Fruit fly (Drosophila melanogaster): ENCODE results near the gene mEFG1.

Gene mEFG1

dm6 chr2L:7254712-7255183 is 31.9 kb upstream of the mEFG1 start:
- TF ChIP-seq insv (optimal IDR thresholded peaks at IDR 0.05) (no peak), h (optimal IDR thresholded peaks at IDR 0.05) (no peak), Myc (optimal IDR thresholded peaks at IDR 0.05) (no peak), Sin3A (optimal IDR thresholded peaks at IDR 0.05) (no peak), ttk (optimal IDR thresholded peaks at IDR 0.05) (no peak), psq (optimal IDR thresholded peaks at IDR 0.05) (no peak)

dm6 chr2L:7252882-7253281 is 30.0 kb upstream of the mEFG1 start, which contains the start of gene CG13786:
Gene CG13786, minus strand, starts transcription at chr2L:7252982.
- TF ChIP-seq h (optimal IDR thresholded peaks at IDR 0.05) (no peak), Myc (optimal IDR thresholded peaks at IDR 0.05) (no peak), Sin3A (optimal IDR thresholded peaks at IDR 0.05) (no peak), insv (optimal IDR thresholded peaks at IDR 0.05) (no peak), ttk (optimal IDR thresholded peaks at IDR 0.05) (no peak), psq (optimal IDR thresholded peaks at IDR 0.05) (no peak)

- TF ChIP-seq h (optimal IDR thresholded peaks at IDR 0.05), result no peak
- no peak for TF ChIP-seq psq (optimal IDR thresholded peaks at IDR 0.05)
- no peak for TF ChIP-seq ttk (optimal IDR thresholded peaks at IDR 0.05)
- TF ChIP-seq insv (optimal IDR thresholded peaks at IDR 0.05), result no peak
- TF ChIP-seq Sin3A (optimal IDR thresholded peaks at IDR 0.05), result no peak
- no peak for TF ChIP-seq Myc (optimal IDR thresholded peaks at IDR 0.05)
Measured at dm6 chr2L:7249293-7249819, 26.5 kb upstream of the mEFG1 start, which contains the start of gene Ndae1. Gene Ndae1, minus strand, starts transcription at chr2L:7249343.

DNA sequence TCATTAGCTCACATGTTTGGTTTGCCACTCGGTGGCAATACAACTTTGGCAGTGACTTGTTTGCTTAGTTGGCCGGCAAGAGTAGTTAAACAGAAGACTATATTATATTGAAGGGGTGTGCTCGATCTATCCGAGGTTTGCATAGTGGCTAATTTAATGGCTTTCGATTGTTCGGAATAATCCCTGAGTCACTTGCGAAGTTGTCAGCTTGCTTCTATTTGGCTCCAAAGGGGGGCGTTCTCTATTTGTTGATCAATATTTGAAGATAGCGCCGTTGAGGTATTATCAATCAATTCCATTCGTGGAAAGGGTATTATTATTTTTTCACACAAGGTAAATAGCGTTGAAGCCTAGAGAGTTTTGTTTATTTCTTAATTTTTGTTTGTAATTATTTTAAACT is 25.2 kb upstream of the mEFG1 start:
- no peak for TF ChIP-seq Myc (optimal IDR thresholded peaks at IDR 0.05)
- TF ChIP-seq ttk (optimal IDR thresholded peaks at IDR 0.05), result no peak
- no peak for TF ChIP-seq insv (optimal IDR thresholded peaks at IDR 0.05)
- TF ChIP-seq Sin3A (optimal IDR thresholded peaks at IDR 0.05), result no peak
- no peak for TF ChIP-seq h (optimal IDR thresholded peaks at IDR 0.05)

dm6 chr2L:7242240-7242793 is 19.4 kb upstream of the mEFG1 start:
- TF ChIP-seq Sin3A (optimal IDR thresholded peaks at IDR 0.05), result no peak
- no peak for TF ChIP-seq insv (optimal IDR thresholded peaks at IDR 0.05)
- no peak for TF ChIP-seq Myc (optimal IDR thresholded peaks at IDR 0.05)
- no peak for TF ChIP-seq psq (optimal IDR thresholded peaks at IDR 0.05)
- TF ChIP-seq h (optimal IDR thresholded peaks at IDR 0.05), result no peak
- no peak for TF ChIP-seq ttk (optimal IDR thresholded peaks at IDR 0.05)

DNA sequence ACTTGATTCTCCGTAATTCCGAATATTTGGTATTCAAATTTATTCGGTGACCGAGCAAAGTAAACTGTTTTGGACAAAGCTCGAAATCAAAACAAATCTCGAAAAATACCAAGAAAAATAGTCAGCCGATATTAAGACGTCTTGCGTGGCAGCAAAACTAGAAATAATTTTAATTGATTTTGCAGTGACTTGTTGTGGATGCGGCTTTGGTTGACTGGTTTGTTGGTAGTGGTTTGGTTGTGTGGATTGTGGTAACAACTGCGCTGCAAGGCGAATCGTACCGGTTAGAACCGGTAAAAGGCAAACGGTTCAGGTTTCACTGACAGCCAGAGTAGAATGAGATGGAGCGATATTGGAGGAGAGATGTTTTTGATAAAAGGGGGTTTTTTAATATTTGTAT is 18.6 kb upstream of the mEFG1 start:
- no peak for TF ChIP-seq Sin3A (optimal IDR thresholded peaks at IDR 0.05)
- TF ChIP-seq insv (optimal IDR thresholded peaks at IDR 0.05), result no peak
- no peak for TF ChIP-seq h (optimal IDR thresholded peaks at IDR 0.05)
- TF ChIP-seq psq (optimal IDR thresholded peaks at IDR 0.05), result no peak
- TF ChIP-seq Myc (optimal IDR thresholded peaks at IDR 0.05), result no peak
- TF ChIP-seq ttk (optimal IDR thresholded peaks at IDR 0.05), result no peak

DNA sequence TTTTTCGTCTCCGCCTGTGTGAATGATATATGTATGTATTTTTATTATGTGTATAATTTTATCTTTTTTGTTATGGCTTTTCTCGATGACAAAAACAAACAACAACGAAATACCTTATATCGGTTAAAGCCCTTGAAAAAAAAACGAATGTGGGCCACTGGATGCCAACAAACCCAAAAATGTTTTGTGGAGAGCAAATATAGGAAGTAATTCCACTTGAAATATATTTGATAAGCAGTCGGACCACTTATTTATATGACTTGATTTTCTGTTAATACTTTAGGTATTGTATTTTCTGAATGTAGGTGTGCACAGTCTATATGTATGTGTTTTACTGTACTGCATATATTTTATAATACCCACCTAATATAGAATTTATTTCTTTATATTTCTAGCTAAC is 18.1 kb upstream of the mEFG1 start:
- no peak for TF ChIP-seq Myc (optimal IDR thresholded peaks at IDR 0.05)

- TF ChIP-seq ttk (optimal IDR thresholded peaks at IDR 0.05), result no peak
- TF ChIP-seq h (optimal IDR thresholded peaks at IDR 0.05), result no peak
- TF ChIP-seq insv (optimal IDR thresholded peaks at IDR 0.05), result no peak
- no peak for TF ChIP-seq psq (optimal IDR thresholded peaks at IDR 0.05)
- TF ChIP-seq Sin3A (optimal IDR thresholded peaks at IDR 0.05), result no peak
- TF ChIP-seq Myc (optimal IDR thresholded peaks at IDR 0.05), result no peak
Measured at dm6 chr2L:7240311-7240710, 17.4 kb upstream of the mEFG1 start.

dm6 chr2L:7239310-7239709 is 16.4 kb upstream of the mEFG1 start:
- TF ChIP-seq psq (optimal IDR thresholded peaks at IDR 0.05), result no peak

dm6 chr2L:7232713-7233112 is 9.8 kb upstream of the mEFG1 start, which contains the start of gene CG43800:
Gene CG43800, minus strand, starts transcription at chr2L:7232813.
- TF ChIP-seq ttk (optimal IDR thresholded peaks at IDR 0.05) (no peak), Sin3A (optimal IDR thresholded peaks at IDR 0.05) (no peak), psq (optimal IDR thresholded peaks at IDR 0.05) (no peak), Myc (optimal IDR thresholded peaks at IDR 0.05) (no peak), insv (optimal IDR thresholded peaks at IDR 0.05) (no peak), h (optimal IDR thresholded peaks at IDR 0.05) (no peak)

- no peak for TF ChIP-seq insv (optimal IDR thresholded peaks at IDR 0.05)
Measured at dm6 chr2L:7227434-7227833, 4.6 kb upstream of the mEFG1 start, which contains the start of gene CG43799. Gene CG43799, plus strand, starts transcription at chr2L:7227734.

dm6 chr2L:7226587-7226986 is 3.7 kb upstream of the mEFG1 start:
- TF ChIP-seq insv (optimal IDR thresholded peaks at IDR 0.05) (no peak), h (optimal IDR thresholded peaks at IDR 0.05) (no peak), Sin3A (optimal IDR thresholded peaks at IDR 0.05) (no peak), ttk (optimal IDR thresholded peaks at IDR 0.05) (no peak), psq (optimal IDR thresholded peaks at IDR 0.05) (no peak), Myc (optimal IDR thresholded peaks at IDR 0.05) (no peak)

dm6 chr2L:7219650-7220267 is 3.1 kb downstream of the mEFG1 start, which contains the start of gene CG13784:
Gene CG13784, minus strand, starts transcription at chr2L:7220033.
- TF ChIP-seq h (optimal IDR thresholded peaks at IDR 0.05), result no peak
- no peak for TF ChIP-seq ttk (optimal IDR thresholded peaks at IDR 0.05)
- no peak for TF ChIP-seq Sin3A (optimal IDR thresholded peaks at IDR 0.05)
- TF ChIP-seq insv (optimal IDR thresholded peaks at IDR 0.05), result no peak
- TF ChIP-seq Myc (optimal IDR thresholded peaks at IDR 0.05), result no peak
- TF ChIP-seq psq (optimal IDR thresholded peaks at IDR 0.05), result no peak
